Fruit fly (Drosophila melanogaster): Measurements from ENCODE around the gene CG32448.
A peak's percentile ranks its signal among the peaks of the same experiment; 100 is the strongest.

Gene CG32448

DNA sequence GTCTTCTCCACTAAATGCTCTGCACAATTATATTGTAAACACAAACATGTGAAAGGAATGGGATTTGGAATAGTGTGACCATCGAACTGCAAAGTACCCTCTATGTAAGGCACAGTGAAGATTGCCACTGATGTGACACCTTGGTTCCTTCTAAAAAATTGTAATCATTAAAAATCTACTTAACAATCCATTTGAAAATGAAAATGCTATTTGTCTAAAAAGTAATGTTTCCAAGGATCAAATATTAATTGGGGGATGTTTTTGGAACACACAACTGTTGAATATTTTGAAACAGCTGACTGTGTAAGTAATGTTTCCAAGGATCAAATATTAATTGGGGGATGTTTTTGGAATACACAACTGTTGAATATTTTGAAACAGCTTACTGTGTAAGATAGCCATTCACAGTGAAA lies at the start of gene CG32448:
CG32448 (minus strand) TSS at position 304 of the 413 bp plus-strand sequence.
- TF ChIP-seq Jra (GFP tag; optimal IDR thresholded peaks at IDR 0.05) (no peak), brk (GFP tag; optimal IDR thresholded peaks at IDR 0.05) (no peak), Rel (GFP tag; optimal IDR thresholded peaks at IDR 0.05) (no peak), Rel (tag; optimal IDR thresholded peaks at IDR 0.05) (peak; percentile 54), sv (GFP tag; optimal IDR thresholded peaks at IDR 0.05) (peak; percentile 28), jim (GFP tag; optimal IDR thresholded peaks at IDR 0.05) (no peak), Hr78 (GFP tag; optimal IDR thresholded peaks at IDR 0.05) (no peak), Dfd (GFP tag; optimal IDR thresholded peaks at IDR 0.05) (no peak), CrebA (GFP tag; optimal IDR thresholded peaks at IDR 0.05; ENCODE audit: borderline replicate concordance) (no peak), rgr (GFP tag; optimal IDR thresholded peaks at IDR 0.05) (peak; percentile 67), Vsx2 (GFP tag; optimal IDR thresholded peaks at IDR 0.05; ENCODE audit: partially characterized antibody) (no peak), N (GFP tag; optimal IDR thresholded peaks at IDR 0.05) (no peak), Myc (optimal IDR thresholded peaks at IDR 0.05) (no peak), br (GFP tag; optimal IDR thresholded peaks at IDR 0.05) (peak; percentile 17), Sp1 (GFP tag; optimal IDR thresholded peaks at IDR 0.05) (peak; percentile 10), OdsH (GFP tag; optimal IDR thresholded peaks at IDR 0.05) (peak; percentile 18), lola (GFP tag; optimal IDR thresholded peaks at IDR 0.05) (no peak), dsf (GFP tag; optimal IDR thresholded peaks at IDR 0.05; ENCODE audit: borderline replicate concordance) (no peak), HLH106 (tag; optimal IDR thresholded peaks at IDR 0.05) (peak; percentile 58), sage (GFP tag; optimal IDR thresholded peaks at IDR 0.05) (no peak), Abd-B (GFP tag; optimal IDR thresholded peaks at IDR 0.05) (no peak), pan (optimal IDR thresholded peaks at IDR 0.05) (no peak), Dif (GFP tag; optimal IDR thresholded peaks at IDR 0.05; ENCODE audit: partially characterized antibody) (no peak), Hr83 (GFP tag; optimal IDR thresholded peaks at IDR 0.05; ENCODE audit: poor library complexity, severe bottlenecking) (peak; percentile 44), dl (GFP tag; optimal IDR thresholded peaks at IDR 0.05; ENCODE audit: insufficient read depth in 1 of 2, partially characterized antibody in 2 of 2) (no peak), ey (GFP tag; optimal IDR thresholded peaks at IDR 0.05) (peak; percentile 75), usp (GFP tag; optimal IDR thresholded peaks at IDR 0.05) (no peak), psq (GFP tag; optimal IDR thresholded peaks at IDR 0.05) (peak; percentile 25), tai (GFP tag; optimal IDR thresholded peaks at IDR 0.05) (no peak), foxo (GFP tag; optimal IDR thresholded peaks at IDR 0.05) (peak in 1 of 2 experiments; percentile 72), fru (GFP tag; optimal IDR thresholded peaks at IDR 0.05) (peak; percentile 57), dmrt93B (GFP tag; optimal IDR thresholded peaks at IDR 0.05) (no peak), CG32264 (GFP tag; optimal IDR thresholded peaks at IDR 0.05) (no peak), CG9705 (GFP tag; optimal IDR thresholded peaks at IDR 0.05) (peak; percentile 27), Mio (GFP tag; optimal IDR thresholded peaks at IDR 0.05) (no peak), GATAd (GFP tag; optimal IDR thresholded peaks at IDR 0.05) (no peak), h (GFP tag; optimal IDR thresholded peaks at IDR 0.05) (peak; percentile 52), woc (GFP tag; optimal IDR thresholded peaks at IDR 0.05) (peak; percentile 76), Hnf4 (GFP tag; optimal IDR thresholded peaks at IDR 0.05) (no peak)

DNA sequence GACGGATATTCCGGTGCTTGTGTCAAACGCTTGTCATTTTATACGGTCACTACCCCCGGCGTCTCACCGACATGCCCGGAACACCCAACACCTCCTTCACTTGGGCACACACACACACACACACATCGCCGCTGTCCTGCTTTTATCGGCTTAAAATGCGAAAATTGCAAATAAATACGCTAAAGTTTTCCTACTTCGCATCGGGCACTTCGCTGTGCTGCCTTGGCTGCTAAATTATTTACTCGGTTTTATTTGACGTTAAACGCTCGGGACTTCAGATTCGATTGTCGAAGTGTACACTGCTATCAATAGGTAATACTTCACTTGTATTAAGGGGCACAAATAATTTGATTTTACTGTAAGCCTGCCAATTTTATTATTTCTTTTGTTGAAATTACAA lies 43.5 kb upstream of the CG32448 start:
- TF ChIP-seq GATAd (GFP tag; optimal IDR thresholded peaks at IDR 0.05) (no peak), Dfd (GFP tag; optimal IDR thresholded peaks at IDR 0.05) (peak; percentile 91)

DNA sequence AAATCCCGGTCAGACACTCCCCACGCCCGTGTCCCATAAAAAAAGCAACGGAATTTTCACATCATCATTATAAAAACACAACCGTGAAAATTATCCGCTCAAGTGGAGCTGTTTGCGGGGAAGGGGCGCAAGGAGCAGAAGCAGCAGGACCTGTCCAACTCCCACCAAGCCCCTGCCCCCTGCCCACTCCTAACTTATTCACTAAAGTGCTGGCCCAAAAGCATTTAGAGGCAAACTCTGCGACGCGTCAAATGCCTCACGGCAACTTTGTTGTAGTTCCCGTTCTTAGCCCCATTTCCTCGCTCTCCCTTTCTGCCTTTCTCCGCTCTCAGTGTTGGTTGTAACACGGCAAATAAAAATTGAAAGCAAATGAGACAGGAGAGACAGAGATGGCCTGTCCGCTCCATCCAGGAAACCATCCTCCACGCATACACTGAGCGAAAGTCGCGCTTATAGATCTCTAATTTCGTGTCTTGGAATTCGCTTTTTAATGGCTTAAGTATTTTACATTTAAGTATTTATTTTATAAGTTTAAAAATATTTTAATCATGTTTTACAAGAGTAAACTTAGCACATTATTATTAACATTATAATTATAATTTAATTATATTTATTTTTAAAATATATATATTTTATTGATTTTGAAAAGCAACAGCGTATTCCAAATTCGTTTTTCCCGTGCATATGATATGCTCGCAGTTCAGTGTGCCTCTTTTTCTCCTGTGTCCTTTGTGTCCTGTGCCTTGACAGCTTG lies 31.2 kb upstream of the CG32448 start:
- no peak for TF ChIP-seq tai (GFP tag; optimal IDR thresholded peaks at IDR 0.05)
- no peak for TF ChIP-seq CrebA (GFP tag; optimal IDR thresholded peaks at IDR 0.05; ENCODE audit: borderline replicate concordance)
- peak; percentile 14 for TF ChIP-seq Sp1 (GFP tag; optimal IDR thresholded peaks at IDR 0.05)
- no peak for TF ChIP-seq Dif (GFP tag; optimal IDR thresholded peaks at IDR 0.05; ENCODE audit: partially characterized antibody)
- no peak for TF ChIP-seq woc (GFP tag; optimal IDR thresholded peaks at IDR 0.05)
- peak in 1 of 2 experiments; percentile 12 for TF ChIP-seq foxo (GFP tag; optimal IDR thresholded peaks at IDR 0.05)
- TF ChIP-seq brk (GFP tag; optimal IDR thresholded peaks at IDR 0.05), result no peak
- no peak for TF ChIP-seq OdsH (GFP tag; optimal IDR thresholded peaks at IDR 0.05)
- TF ChIP-seq HLH106 (tag; optimal IDR thresholded peaks at IDR 0.05), result peak; percentile 18
